Fruit fly (Drosophila melanogaster) whole organism, adult: ENCODE results near the gene CG11828.

Source experiments
- CG1620 ChIP-seq: fragments of 200-800 bp; sonication (Bioruptor generic); optimal IDR thresholded peaks from 2 replicates; lab custom pipeline; 2016; ENCODE audit warnings: missing biosample characterization, missing genetic modification characterization
- CG5204 ChIP-seq: fragments of 200-800 bp; sonication (Bioruptor generic); optimal IDR thresholded peaks from 2 replicates; lab custom pipeline; 2016; ENCODE audit warnings: missing biosample characterization, missing genetic modification characterization
- Crg-1 ChIP-seq: fragments of 200-800 bp; sonication (Bioruptor generic); optimal IDR thresholded peaks from 2 replicates; lab custom pipeline; 2016; ENCODE audit warnings: missing biosample characterization, missing genetic modification characterization
- Mnt ChIP-seq: fragments of 200-800 bp; sonication (Bioruptor generic); optimal IDR thresholded peaks from 2 replicates; lab custom pipeline; 2016; ENCODE audit warnings: missing biosample characterization, mild to moderate bottlenecking, missing genetic modification characterization

dm6 chr3R:28959105-28959504, 36.3 kb downstream of the CG11828 start:
- TF ChIP-seq Mnt (no peak), CG5204 (no peak), Crg-1 (GFP tag; lab: Kevin White, UChicago) (no peak), CG1620 (GFP tag; lab: Kevin White, UChicago) (no peak)
